Fruit fly (Drosophila melanogaster) whole organism, embryonic: ENCODE measurements around the gene Nse1.

Experiments used
- B-H2 ChIP-seq: fragments of 200-800 bp; sonication (Bioruptor generic); optimal IDR thresholded peaks from 2 replicates; lab custom pipeline; 2018; ENCODE audit warnings: missing biosample characterization, mild to moderate bottlenecking, missing genetic modification characterization
- Blimp-1 ChIP-seq: fragments of 200-800 bp; sonication (Bioruptor generic); optimal IDR thresholded peaks from 3 replicates; lab custom pipeline; 2018; ENCODE audit warnings: missing biosample characterization, missing genetic modification characterization, mild to moderate bottlenecking, moderate library complexity, missing genetic modification reagents
- CG10274 ChIP-seq: fragments of 200-800 bp; sonication (Bioruptor generic); optimal IDR thresholded peaks from 3 replicates; lab custom pipeline; 2017; ENCODE audit warnings: missing biosample characterization, mild to moderate bottlenecking, missing genetic modification characterization
- CG10431 ChIP-seq: fragments of 200-800 bp; sonication (Bioruptor generic); optimal IDR thresholded peaks from 3 replicates; lab custom pipeline; 2018; ENCODE audit warnings: missing biosample characterization, mild to moderate bottlenecking, missing genetic modification characterization
- CG11456 ChIP-seq: fragments of 200-800 bp; sonication (Bioruptor generic); IDR thresholded peaks from 3 replicates; pipeline ENCODE4 v1.3.6; 2022; ENCODE audit warnings: missing biosample characterization, missing genetic modification characterization
- CG12155 ChIP-seq: fragments of 200-800 bp; sonication (Bioruptor generic); optimal IDR thresholded peaks from 3 replicates; lab custom pipeline; 2016; ENCODE audit warnings: missing biosample characterization, missing genetic modification characterization
- CG12391 ChIP-seq: fragments of 200-800 bp; sonication (Bioruptor generic); optimal IDR thresholded peaks from 3 replicates; lab custom pipeline; 2018; ENCODE audit warnings: missing biosample characterization, mild to moderate bottlenecking, missing genetic modification characterization, moderate library complexity
- CG14441 ChIP-seq: fragments of 200-800 bp; sonication (Bioruptor generic); IDR thresholded peaks from 2 replicates; pipeline ENCODE4 v1.3.6; 2022; ENCODE audit warnings: missing biosample characterization, missing genetic modification characterization
- CG14710 ChIP-seq: fragments of 200-800 bp; sonication (Bioruptor generic); optimal IDR thresholded peaks from 3 replicates; lab custom pipeline; 2019; ENCODE audit warnings: missing biosample characterization, mild to moderate bottlenecking, missing genetic modification characterization, moderate library complexity
- CG15269 ChIP-seq: fragments of 200-800 bp; sonication (Bioruptor generic); optimal IDR thresholded peaks from 2 replicates; lab custom pipeline; 2018; ENCODE audit warnings: missing biosample characterization, mild to moderate bottlenecking, missing genetic modification characterization, moderate library complexity
- CG17912 ChIP-seq: fragments of 200-800 bp; sonication (Bioruptor generic); optimal IDR thresholded peaks from 2 replicates; lab custom pipeline; 2018; ENCODE audit warnings: missing biosample characterization, mild to moderate bottlenecking, missing genetic modification characterization
- CG18599 ChIP-seq: fragments of 200-800 bp; sonication (Bioruptor generic); optimal IDR thresholded peaks from 3 replicates; lab custom pipeline; 2017; ENCODE audit warnings: missing biosample characterization, missing genetic modification characterization, mild to moderate bottlenecking, moderate library complexity, missing genetic modification reagents
- CG18619 ChIP-seq: fragments of 200-800 bp; sonication (Bioruptor generic); optimal IDR thresholded peaks from 3 replicates; lab custom pipeline; 2017; ENCODE audit warnings: missing biosample characterization, mild to moderate bottlenecking, missing genetic modification characterization
- CG33557 ChIP-seq: fragments of 200-800 bp; sonication (Bioruptor generic); optimal IDR thresholded peaks from 2 replicates; lab custom pipeline; 2019; ENCODE audit warnings: missing biosample characterization, mild to moderate bottlenecking, missing genetic modification characterization, moderate library complexity
- CG43689 ChIP-seq: fragments of 200-800 bp; sonication (Bioruptor generic); IDR thresholded peaks from 2 replicates; pipeline ENCODE4 v1.3.6; 2022; ENCODE audit warnings: missing biosample characterization, missing genetic modification characterization
- CG6654 ChIP-seq: fragments of 200-800 bp; sonication (Bioruptor generic); optimal IDR thresholded peaks from 2 replicates; lab custom pipeline; 2017; ENCODE audit warnings: missing biosample characterization, mild to moderate bottlenecking, missing genetic modification characterization
- CG6791 ChIP-seq: fragments of 200-800 bp; sonication (Bioruptor generic); IDR thresholded peaks from 3 replicates; pipeline ENCODE4 v1.3.6; 2022; ENCODE audit warnings: missing biosample characterization, missing genetic modification characterization; ENCODE audit not compliant: partially characterized antibody
- CG6854 ChIP-seq: fragments of 200-800 bp; sonication (Bioruptor generic); optimal IDR thresholded peaks from 3 replicates; lab custom pipeline; 2017; ENCODE audit warnings: missing biosample characterization, mild to moderate bottlenecking, missing genetic modification characterization
- CG8089 ChIP-seq: fragments of 200-800 bp; sonication (Bioruptor generic); optimal IDR thresholded peaks from 3 replicates; lab custom pipeline; 2016; ENCODE audit warnings: missing biosample characterization, missing genetic modification characterization
- D19A ChIP-seq: fragments of 200-800 bp; optimal IDR thresholded peaks from 3 replicates; lab custom pipeline; 2019; ENCODE audit warnings: missing biosample characterization, mild to moderate bottlenecking, missing genetic modification characterization, moderate library complexity
- Dref ChIP-seq: fragments of 200-800 bp; sonication (Bioruptor generic); IDR thresholded peaks from 2 replicates; pipeline ENCODE4 v1.3.6; 2022; ENCODE audit warnings: missing biosample characterization, missing genetic modification characterization
- Drgx ChIP-seq: fragments of 200-800 bp; sonication (Bioruptor generic); IDR thresholded peaks from 2 replicates; pipeline ENCODE4 v1.3.6; 2022; ENCODE audit warnings: missing biosample characterization, missing genetic modification characterization
- Ets97D ChIP-seq: fragments of 200-800 bp; sonication (Bioruptor generic); optimal IDR thresholded peaks from 3 replicates; lab custom pipeline; 2016; ENCODE audit warnings: missing biosample characterization, missing genetic modification characterization
- Fer2 ChIP-seq: fragments of 200-800 bp; sonication (Bioruptor generic); optimal IDR thresholded peaks from 2 replicates; lab custom pipeline; 2018; ENCODE audit warnings: missing biosample characterization, mild to moderate bottlenecking, missing genetic modification characterization, moderate library complexity
- HLH54F ChIP-seq: fragments of 200-800 bp; sonication (Bioruptor generic); optimal IDR thresholded peaks from 3 replicates; lab custom pipeline; 2016; ENCODE audit warnings: missing biosample characterization, missing genetic modification characterization
- Hmr ChIP-seq: fragments of 200-800 bp; sonication (Bioruptor generic); optimal IDR thresholded peaks from 3 replicates; lab custom pipeline; 2017; ENCODE audit warnings: mild to moderate bottlenecking, missing biosample characterization, missing genetic modification reagents, missing genetic modification characterization
- Jarid2 ChIP-seq: fragments of 200-800 bp; sonication (Bioruptor generic); optimal IDR thresholded peaks from 3 replicates; lab custom pipeline; 2017; ENCODE audit warnings: mild to moderate bottlenecking, missing biosample characterization, missing genetic modification reagents, missing genetic modification characterization
- MESR4 ChIP-seq: fragments of 200-800 bp; sonication (Bioruptor generic); optimal IDR thresholded peaks from 2 replicates; lab custom pipeline; 2018; ENCODE audit warnings: missing biosample characterization, mild to moderate bottlenecking, missing genetic modification characterization, moderate library complexity
- Neu2 ChIP-seq: fragments of 200-800 bp; sonication (Bioruptor generic); optimal IDR thresholded peaks from 3 replicates; lab custom pipeline; 2016; ENCODE audit warnings: missing biosample characterization, missing genetic modification characterization, borderline replicate concordance
- Rfx ChIP-seq: fragments of 200-800 bp; sonication (Bioruptor generic); IDR thresholded peaks from 2 replicates; pipeline ENCODE4 v1.3.6; 2022; ENCODE audit warnings: missing biosample characterization, missing genetic modification characterization
- bcd ChIP-seq: fragments of 200-800 bp; sonication (Bioruptor generic); optimal IDR thresholded peaks from 2 replicates; lab custom pipeline; 2017; ENCODE audit warnings: missing biosample characterization, mild to moderate bottlenecking, missing genetic modification characterization
- bowl ChIP-seq: fragments of 200-800 bp; sonication (Bioruptor generic); IDR thresholded peaks from 2 replicates; pipeline ENCODE4 v1.3.6; 2022; ENCODE audit warnings: missing biosample characterization, missing genetic modification characterization
- chinmo ChIP-seq: fragments of 200-800 bp; sonication (Bioruptor generic); IDR thresholded peaks from 4 replicates; pipeline ENCODE4 v1.3.6; 2022; ENCODE audit warnings: missing biosample characterization, missing genetic modification characterization; ENCODE audit not compliant: partially characterized antibody
- disco-r ChIP-seq: fragments of 200-800 bp; sonication (Bioruptor generic); optimal IDR thresholded peaks from 2 replicates; lab custom pipeline; 2016; ENCODE audit warnings: missing biosample characterization, missing genetic modification characterization
- eve ChIP-seq, 2 experiments: fragments of >200 bp; optimal IDR thresholded peaks; 2 replicates each; lab custom pipeline; 2017; ENCODE audit warnings: missing biosample characterization in 2 of 2, missing genetic modification characterization in 2 of 2
- fd102C ChIP-seq: fragments of 200-800 bp; sonication (Bioruptor generic); optimal IDR thresholded peaks from 2 replicates; lab custom pipeline; 2018; ENCODE audit warnings: missing biosample characterization, mild to moderate bottlenecking, missing genetic modification characterization, moderate library complexity
- gce ChIP-seq: fragments of 200-800 bp; sonication (Bioruptor generic); IDR thresholded peaks from 3 replicates; pipeline ENCODE4 v1.3.6; 2022; ENCODE audit warnings: missing biosample characterization, missing genetic modification characterization
- ham ChIP-seq: fragments of 200-800 bp; sonication (Bioruptor generic); IDR thresholded peaks from 2 replicates; pipeline ENCODE4 v1.3.6; 2022; ENCODE audit warnings: missing biosample characterization, missing genetic modification characterization
- hkb ChIP-seq, 2 experiments: fragments of 200-800 bp in 1 of 2; fragments of >200 bp in 1 of 2; sonication (Bioruptor generic) in 1 of 2; IDR thresholded peaks in 1 of 2; optimal IDR thresholded peaks in 1 of 2; 2 replicates each; pipeline versions ENCODE4 v1.3.6 to Lab custom; 2017 to 2022; ENCODE audit warnings: missing biosample characterization in 1 of 2, missing genetic modification characterization in 1 of 2
- kah ChIP-seq: fragments of 200-800 bp; sonication (Bioruptor generic); optimal IDR thresholded peaks from 2 replicates; lab custom pipeline; 2018; ENCODE audit warnings: missing biosample characterization, mild to moderate bottlenecking, missing genetic modification characterization
- maf-S ChIP-seq: fragments of 200-800 bp; sonication (Bioruptor generic); optimal IDR thresholded peaks from 2 replicates; lab custom pipeline; 2016; ENCODE audit warnings: missing biosample characterization, missing genetic modification characterization
- mirr ChIP-seq: fragments of 200-800 bp; sonication (Bioruptor generic); optimal IDR thresholded peaks from 3 replicates; lab custom pipeline; 2018; ENCODE audit warnings: missing biosample characterization, mild to moderate bottlenecking, missing genetic modification characterization
- nmo ChIP-seq: fragments of 200-800 bp; sonication (Bioruptor generic); optimal IDR thresholded peaks from 2 replicates; lab custom pipeline; 2018; ENCODE audit warnings: missing biosample characterization, mild to moderate bottlenecking, missing genetic modification characterization, moderate library complexity
- prd ChIP-seq, 3 experiments: fragments of >200 bp in 2 of 3; fragments of 200-800 bp in 1 of 3; sonication (Bioruptor generic) in 1 of 3; optimal IDR thresholded peaks in 2 of 3; IDR thresholded peaks in 1 of 3; 2 replicates in 2 of 3; 3 replicates in 1 of 3; pipeline versions ENCODE4 v1.3.6 to Lab custom; 2017 to 2022; ENCODE audit warnings: missing biosample characterization in 1 of 3, missing genetic modification characterization in 1 of 3
- pros ChIP-seq: fragments of 200-800 bp; sonication (Bioruptor generic); optimal IDR thresholded peaks from 3 replicates; lab custom pipeline; 2019; ENCODE audit warnings: missing biosample characterization, mild to moderate bottlenecking, missing genetic modification characterization, moderate library complexity
- slbo ChIP-seq: fragments of 200-800 bp; sonication (Bioruptor generic); IDR thresholded peaks from 2 replicates; pipeline ENCODE4 v1.3.6; 2022; ENCODE audit warnings: missing biosample characterization, missing genetic modification characterization
- sug ChIP-seq: fragments of 200-800 bp; optimal IDR thresholded peaks from 2 replicates; lab custom pipeline; 2019; ENCODE audit warnings: missing biosample characterization, mild to moderate bottlenecking, missing genetic modification characterization, moderate library complexity
- tup ChIP-seq: fragments of 200-800 bp; sonication (Bioruptor generic); optimal IDR thresholded peaks from 2 replicates; lab custom pipeline; 2016; ENCODE audit warnings: missing biosample characterization, mild to moderate bottlenecking, missing genetic modification characterization, moderate library complexity
- wdn ChIP-seq: fragments of 200-800 bp; sonication (Bioruptor generic); IDR thresholded peaks from 2 replicates; pipeline ENCODE4 v1.3.6; 2022; ENCODE audit warnings: missing biosample characterization, missing genetic modification characterization
- zf30C ChIP-seq: fragments of 200-800 bp; sonication (Bioruptor generic); optimal IDR thresholded peaks from 3 replicates; lab custom pipeline; 2018; ENCODE audit warnings: missing biosample characterization, mild to moderate bottlenecking, missing genetic modification characterization

The Nse1 gene

DNA sequence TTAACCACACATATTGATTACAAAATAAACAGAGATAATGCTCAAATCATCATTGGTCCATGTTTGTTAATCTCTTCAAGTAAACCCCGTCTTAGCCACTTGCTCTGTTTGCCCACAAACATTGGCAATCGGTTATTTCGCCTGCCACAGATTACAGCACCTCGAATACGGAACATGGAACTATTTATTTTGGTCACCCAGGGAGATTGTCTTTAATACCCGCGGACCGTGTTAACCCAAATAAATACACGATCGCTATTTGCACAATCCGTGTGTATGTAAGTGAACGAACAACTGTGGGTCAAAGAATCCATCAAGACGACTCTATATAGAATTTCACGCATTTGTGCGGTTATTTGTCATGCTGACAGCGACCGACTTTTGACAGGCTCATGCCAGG is 23.3 kb upstream of the Nse1 start (continued):
- no peak for TF ChIP-seq CG14441 (GFP tag; lab: Robert Waterston, UW)
- no peak for TF ChIP-seq B-H2
- TF ChIP-seq chinmo (GFP tag; lab: Robert Waterston, UW): no peak
- TF ChIP-seq prd (optimal IDR thresholded peaks at IDR 0.05; lab: Kevin White, UChicago): no peak
- peak; percentile 50; the same call in 2 of the 3 replicates for TF ChIP-seq prd (GFP tag; IDR thresholded peaks at IDR 0.05; lab: Robert Waterston, UW)
- TF ChIP-seq MESR4 (GFP tag; lab: Kevin White, UChicago): no peak
- peak; percentile 66 for TF ChIP-seq CG8089
- TF ChIP-seq HLH54F (GFP tag; lab: Kevin White, UChicago): no peak
- no peak for TF ChIP-seq CG15269 (tag; lab: Kevin White, UChicago)
- TF ChIP-seq CG12155: no peak
- TF ChIP-seq bowl (GFP tag; lab: Robert Waterston, UW): no peak
- no peak for TF ChIP-seq Rfx (GFP tag; lab: Robert Waterston, UW)
- no peak for TF ChIP-seq sug (tag; lab: Kevin White, UChicago)
- TF ChIP-seq Blimp-1: no peak
- no peak for TF ChIP-seq nmo (GFP tag; lab: Kevin White, UChicago)
- TF ChIP-seq Dref (GFP tag; lab: Robert Waterston, UW): no peak
- peak; percentile 50 for TF ChIP-seq mirr (GFP tag; lab: Kevin White, UChicago)
- no peak for TF ChIP-seq ham (GFP tag; lab: Robert Waterston, UW)
- peak; percentile 99 for TF ChIP-seq fd102C (GFP tag; lab: Kevin White, UChicago)
- no peak for TF ChIP-seq CG10274 (GFP tag; lab: Kevin White, UChicago)
- no peak for TF ChIP-seq slbo (GFP tag; lab: Robert Waterston, UW)
- no peak for TF ChIP-seq maf-S (GFP tag; lab: Kevin White, UChicago)
- TF ChIP-seq wdn: no peak
- TF ChIP-seq Drgx (GFP tag; lab: Robert Waterston, UW): no peak
- TF ChIP-seq CG6654 (GFP tag; lab: Kevin White, UChicago): no peak
- no peak for TF ChIP-seq CG10431 (GFP tag; lab: Kevin White, UChicago)
- TF ChIP-seq CG18619: peak; percentile 19
- no peak for TF ChIP-seq hkb (optimal IDR thresholded peaks at IDR 0.05; lab: Kevin White, UChicago)
- TF ChIP-seq hkb (GFP tag; IDR thresholded peaks at IDR 0.05; lab: Robert Waterston, UW): 0 out of 2 replicates have a peak, but pooled peaks have one; percentile 22
- TF ChIP-seq pros (GFP tag; lab: Kevin White, UChicago): no peak
- TF ChIP-seq CG6791 (GFP tag; lab: Robert Waterston, UW): no peak
- TF ChIP-seq CG11456 (GFP tag; lab: Robert Waterston, UW): no peak
- no peak for TF ChIP-seq CG43689 (GFP tag; lab: Robert Waterston, UW)
- peak in 1 of 2 experiments; percentile 38 for TF ChIP-seq eve (GFP tag; optimal IDR thresholded peaks at IDR 0.05; lab: Kevin White, UChicago)
- peak; percentile 3 for TF ChIP-seq bcd (GFP tag; lab: Kevin White, UChicago)
- no peak for TF ChIP-seq gce (GFP tag; lab: Robert Waterston, UW)
- peak; percentile 52 for TF ChIP-seq Neu2 (GFP tag; lab: Kevin White, UChicago)
- peak; percentile 37 for TF ChIP-seq Hmr (GFP tag; lab: Kevin White, UChicago)
- no peak for TF ChIP-seq kah (GFP tag; lab: Kevin White, UChicago)
- TF ChIP-seq CG18599 (GFP tag; lab: Kevin White, UChicago): no peak
- TF ChIP-seq Fer2 (tag; lab: Kevin White, UChicago): no peak
- TF ChIP-seq CG17912: no peak
- peak; percentile 54 for TF ChIP-seq CG33557 (GFP tag; lab: Kevin White, UChicago)
- TF ChIP-seq tup (GFP tag; lab: Kevin White, UChicago): no peak
- TF ChIP-seq CG6854 (GFP tag; lab: Kevin White, UChicago): no peak
- no peak for TF ChIP-seq zf30C
- TF ChIP-seq Jarid2: no peak
- no peak for TF ChIP-seq Ets97D
- no peak for TF ChIP-seq disco-r (GFP tag; lab: Kevin White, UChicago)
- peak; percentile 8 for TF ChIP-seq CG12391
- peak; percentile 57 for TF ChIP-seq CG14710
- no peak for TF ChIP-seq D19A
